Worm (Caenorhabditis elegans) whole organism, midembryonic: ENCODE data around the gene Y50D4A.4.

ENCODE experiments used
- T22C8.4 ChIP-seq: fragments of 200-800 bp; sonication (Bioruptor generic); IDR thresholded peaks from 2 replicates; pipeline ENCODE4 v1.3.6; 2022; ENCODE audit warnings: missing genetic modification characterization, missing compliant biosample characterization
- cog-1 ChIP-seq: sonication (generic microtip); optimal IDR thresholded peaks from 2 replicates; lab custom pipeline; 2016; ENCODE audit warnings: missing genetic modification characterization, missing compliant biosample characterization
- flt-1 ChIP-seq: fragments of 200-800 bp; sonication (Bioruptor generic); IDR thresholded peaks from 2 replicates; pipeline ENCODE4 v1.3.6; 2022; ENCODE audit warnings: missing genetic modification characterization, missing compliant biosample characterization
- med-1 ChIP-seq: sonication (generic microtip); optimal IDR thresholded peaks from 2 replicates; lab custom pipeline; 2017; ENCODE audit warnings: missing genetic modification characterization, mild to moderate bottlenecking, missing compliant biosample characterization, antibody characterized with exemption, missing genetic modification reagents; ENCODE audit not compliant: insufficient read depth
- ztf-23 ChIP-seq: fragments of 200-800 bp; sonication (Bioruptor generic); IDR thresholded peaks from 2 replicates; pipeline ENCODE4 v1.3.6; 2022; ENCODE audit warnings: missing genetic modification reagents, missing genetic modification characterization, missing compliant biosample characterization

DNA sequence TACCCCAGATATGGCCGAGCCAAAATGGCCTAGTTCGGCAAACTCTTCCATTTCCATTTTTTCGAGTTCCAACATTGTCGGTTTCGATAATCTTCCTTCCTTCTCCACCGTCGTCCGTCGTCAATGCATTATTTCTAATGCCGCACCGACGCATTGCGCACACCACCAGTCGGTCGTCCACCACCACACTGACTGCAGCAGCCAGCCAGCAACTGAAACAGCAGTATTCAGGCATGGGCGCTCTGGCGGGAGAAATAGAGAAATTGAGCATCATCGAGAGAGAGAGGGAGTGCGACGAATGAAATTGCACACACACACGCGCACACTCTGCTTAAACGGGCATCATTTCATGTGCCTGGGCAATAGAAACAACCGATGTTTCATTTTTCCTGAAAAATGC is 42.0 kb downstream of the Y50D4A.4 start:
- TF ChIP-seq T22C8.4 (GFP tag; lab: Robert Waterston, UW), result no peak
- TF ChIP-seq cog-1 (tag; lab: Kevin White, UChicago), result no peak
- no peak for TF ChIP-seq med-1 (GFP tag; lab: Kevin White, UChicago)
- TF ChIP-seq flt-1 (GFP tag; lab: Robert Waterston, UW), result 0 out of 2 replicates have a peak, but pooled peaks have one; percentile 26
- TF ChIP-seq ztf-23 (GFP tag; lab: Robert Waterston, UW), result peak; percentile 55; the same call in 1 of the 2 replicates
